Worm (Caenorhabditis elegans) whole organism, L4/young adult: ENCODE measurements around the gene C26B9.7.

Experiments used
- W03F9.2 ChIP-seq: fragments of 150-350 bp; optimal IDR thresholded peaks from 2 replicates; lab custom pipeline; 2014; ENCODE audit warnings: missing biosample characterization, missing genetic modification characterization
- dao-5 ChIP-seq: sonication (generic microtip); optimal IDR thresholded peaks from 2 replicates; lab custom pipeline; 2016; ENCODE audit warnings: missing genotype, missing genetic modification characterization, moderate library complexity, missing compliant biosample characterization
- him-1 ChIP-seq: sonication (generic microtip); optimal IDR thresholded peaks from 2 replicates; lab custom pipeline; 2016; ENCODE audit warnings: missing genotype, missing genetic modification reagents, missing genetic modification characterization, missing compliant biosample characterization

DNA sequence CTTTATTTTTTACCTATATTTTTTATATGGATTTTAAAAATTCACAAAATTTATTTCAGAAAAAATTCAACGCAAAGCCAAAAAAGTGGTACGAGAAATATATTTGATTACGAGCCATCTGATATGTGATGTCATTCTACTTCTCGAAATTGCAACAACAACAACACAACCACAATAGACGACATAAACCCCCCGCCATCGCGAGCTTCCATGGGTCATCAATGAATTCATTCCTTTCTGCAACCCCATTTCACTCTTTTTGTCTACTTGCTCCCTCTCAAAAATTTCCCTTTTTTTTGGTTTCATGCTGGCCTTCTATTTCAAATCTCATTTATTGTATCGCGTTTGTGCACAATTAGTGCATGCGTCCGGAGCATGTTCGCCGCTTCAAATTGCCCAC lies 5.7 kb downstream of the C26B9.7 start:
- no peak for TF ChIP-seq dao-5
- TF ChIP-seq him-1 = no peak
- no peak for TF ChIP-seq W03F9.2 (tag; lab: Kevin White, UChicago)
